Worm (Caenorhabditis elegans) whole organism, mixed stage, embryonic: Measurements from ENCODE around the gene T26H5.14.

Source experiments
- M03D4.4 ChIP-seq: sonication (generic microtip); optimal IDR thresholded peaks from 2 replicates; lab custom pipeline; 2017; ENCODE audit warnings: mild to moderate bottlenecking, missing genetic modification characterization, missing compliant biosample characterization
- blmp-1 ChIP-seq: fragments of 150-350 bp; optimal IDR thresholded peaks from 2 replicates; lab custom pipeline; 2014; ENCODE audit warnings: missing biosample characterization, missing genetic modification characterization
- nhr-28 ChIP-seq: fragments of 150-350 bp; optimal IDR thresholded peaks from 2 replicates; lab custom pipeline; 2014; ENCODE audit warnings: missing biosample characterization, missing genetic modification characterization
- sptf-1 ChIP-seq: sonication (generic microtip); optimal IDR thresholded peaks from 2 replicates; lab custom pipeline; 2017; ENCODE audit warnings: mild to moderate bottlenecking, missing genetic modification characterization, moderate library complexity, missing compliant biosample characterization

- TF ChIP-seq blmp-1 = no peak
- TF ChIP-seq sptf-1 (tag; lab: Kevin White, UChicago) = no peak
- no peak for TF ChIP-seq M03D4.4 (tag; lab: Kevin White, UChicago)
- TF ChIP-seq nhr-28 (tag; lab: Kevin White, UChicago) = no peak
Observed at ce11 chrV:15423601-15424000, 25.4 kb upstream of the T26H5.14 start, which contains the start of gene fbxa-104.
